Worm (Caenorhabditis elegans): ENCODE measurements around the gene D1005.10.

DNA sequence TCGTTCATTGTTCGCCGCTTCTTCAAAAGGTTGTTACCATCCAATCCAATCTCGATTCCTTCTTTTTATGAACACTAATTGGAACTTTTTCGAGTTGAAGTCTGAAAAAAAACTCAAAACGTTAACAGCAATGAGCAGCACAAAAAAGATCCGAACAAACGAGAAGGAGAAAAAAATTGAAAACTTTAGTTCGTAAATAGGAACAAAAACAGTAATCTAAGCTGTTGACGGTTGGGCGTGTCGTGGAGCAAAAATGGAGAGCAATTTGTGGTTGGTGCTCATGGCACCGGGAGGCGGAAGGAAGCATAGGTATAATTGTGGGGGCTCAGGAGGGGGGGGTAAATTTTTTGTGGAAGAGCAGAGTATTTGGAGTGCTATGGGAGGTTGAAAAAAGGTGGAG is 35.4 kb upstream of the D1005.10 start, which contains the start of gene toca-1:
- TF ChIP-seq dao-5 (tag; optimal IDR thresholded peaks at IDR 0.05) (no peak), him-1 (tag; optimal IDR thresholded peaks at IDR 0.05) (no peak), W03F9.2 (tag; optimal IDR thresholded peaks at IDR 0.05) (no peak)

All from whole organism, L4/young adult.